Fruit fly (Drosophila melanogaster) whole organism, embryonic: ENCODE measurements around the gene Pdhb.

Experiments
- Atf-2 ChIP-seq: fragments of 200-800 bp; sonication (Bioruptor generic); optimal IDR thresholded peaks from 2 replicates; lab custom pipeline; 2016; ENCODE audit warnings: missing biosample characterization, missing genetic modification characterization
- BtbVII ChIP-seq: fragments of 200-800 bp; sonication (Bioruptor generic); optimal IDR thresholded peaks from 3 replicates; lab custom pipeline; 2017; ENCODE audit warnings: missing biosample characterization, mild to moderate bottlenecking, missing genetic modification characterization
- C15 ChIP-seq: fragments of 200-800 bp; sonication (Bioruptor generic); IDR thresholded peaks from 3 replicates; pipeline ENCODE4 v1.3.6; 2022; ENCODE audit warnings: missing biosample characterization, missing genetic modification characterization
- CG11247 ChIP-seq: fragments of 200-800 bp; sonication (Bioruptor generic); IDR thresholded peaks from 2 replicates; pipeline ENCODE4 v1.3.6; 2022; ENCODE audit warnings: missing biosample characterization, missing genetic modification characterization
- CG13894 ChIP-seq: fragments of 200-800 bp; sonication (Bioruptor generic); optimal IDR thresholded peaks from 3 replicates; lab custom pipeline; 2018; ENCODE audit warnings: missing biosample characterization, mild to moderate bottlenecking, missing genetic modification characterization, moderate library complexity
- CG15073 ChIP-seq: fragments of 200-800 bp; sonication (Bioruptor generic); optimal IDR thresholded peaks from 2 replicates; lab custom pipeline; 2016; ENCODE audit warnings: missing biosample characterization, missing genetic modification characterization
- CG17385 ChIP-seq: fragments of 200-800 bp; sonication (Bioruptor generic); optimal IDR thresholded peaks from 3 replicates; lab custom pipeline; 2018; ENCODE audit warnings: missing biosample characterization, mild to moderate bottlenecking, missing genetic modification characterization
- CG18011 ChIP-seq: fragments of 200-800 bp; sonication (Bioruptor generic); optimal IDR thresholded peaks from 2 replicates; lab custom pipeline; 2017; ENCODE audit warnings: missing biosample characterization, missing genetic modification characterization, mild to moderate bottlenecking, moderate library complexity, missing genotype
- CG2120 ChIP-seq: fragments of 200-800 bp; sonication (Bioruptor generic); optimal IDR thresholded peaks from 3 replicates; lab custom pipeline; 2016; ENCODE audit warnings: missing biosample characterization, missing genetic modification characterization
- CG2199 ChIP-seq: fragments of 200-800 bp; sonication (Bioruptor generic); IDR thresholded peaks from 3 replicates; pipeline ENCODE4 v1.3.6; 2022; ENCODE audit warnings: missing biosample characterization, missing genetic modification characterization
- CG31365 ChIP-seq: fragments of 200-800 bp; sonication (Bioruptor generic); optimal IDR thresholded peaks from 2 replicates; lab custom pipeline; 2018; ENCODE audit warnings: missing biosample characterization, mild to moderate bottlenecking, missing genetic modification characterization
- CG32767 ChIP-seq: fragments of 200-800 bp; sonication (Bioruptor generic); IDR thresholded peaks from 2 replicates; pipeline ENCODE4 v1.3.6; 2022; ENCODE audit warnings: missing biosample characterization, missing genetic modification characterization
- CG34422 ChIP-seq: fragments of 200-800 bp; sonication (Bioruptor generic); IDR thresholded peaks from 3 replicates; pipeline ENCODE4 v1.3.6; 2022; ENCODE audit warnings: missing biosample characterization, missing genetic modification characterization
- CG4328 ChIP-seq: fragments of 200-800 bp; sonication (Bioruptor generic); optimal IDR thresholded peaks from 3 replicates; lab custom pipeline; 2017; ENCODE audit warnings: missing biosample characterization, missing genetic modification reagents, missing genetic modification characterization
- CG4404 ChIP-seq: fragments of 200-800 bp; sonication (Bioruptor generic); IDR thresholded peaks from 2 replicates; pipeline ENCODE4 v1.3.6; 2022; ENCODE audit warnings: missing biosample characterization, missing genetic modification characterization
- CG6689 ChIP-seq: fragments of 200-800 bp; sonication (Bioruptor generic); IDR thresholded peaks from 2 replicates; pipeline ENCODE4 v1.3.6; 2022; ENCODE audit warnings: missing biosample characterization, missing genetic modification characterization
- CG7928 ChIP-seq: fragments of 200-800 bp; sonication (Bioruptor generic); optimal IDR thresholded peaks from 2 replicates; lab custom pipeline; 2017; ENCODE audit warnings: missing biosample characterization, mild to moderate bottlenecking, missing genetic modification characterization
- CG9727 ChIP-seq: fragments of 200-800 bp; sonication (Bioruptor generic); optimal IDR thresholded peaks from 3 replicates; lab custom pipeline; 2017; ENCODE audit warnings: missing biosample characterization, mild to moderate bottlenecking, missing genetic modification characterization
- CHES-1-like ChIP-seq: fragments of 200-800 bp; sonication (Bioruptor generic); optimal IDR thresholded peaks from 2 replicates; lab custom pipeline; 2016; ENCODE audit warnings: missing biosample characterization, missing genetic modification characterization
- Dad ChIP-seq: fragments of 200-800 bp; sonication (Bioruptor generic); optimal IDR thresholded peaks from 3 replicates; lab custom pipeline; 2016; ENCODE audit warnings: missing biosample characterization, missing genetic modification characterization
- ERR ChIP-seq: fragments of 200-800 bp; sonication (Bioruptor generic); optimal IDR thresholded peaks from 2 replicates; lab custom pipeline; 2016; ENCODE audit warnings: missing biosample characterization, missing genetic modification characterization
- Ets97D ChIP-seq: fragments of 200-800 bp; sonication (Bioruptor generic); optimal IDR thresholded peaks from 3 replicates; lab custom pipeline; 2016; ENCODE audit warnings: missing biosample characterization, missing genetic modification characterization
- H2.0 ChIP-seq: fragments of 200-800 bp; sonication (Bioruptor generic); IDR thresholded peaks from 2 replicates; pipeline ENCODE4 v1.3.6; 2022; ENCODE audit warnings: missing biosample characterization, missing genetic modification characterization
- Hr39 ChIP-seq: fragments of >200 bp; optimal IDR thresholded peaks from 2 replicates; lab custom pipeline; 2017
- NC2α ChIP-seq: fragments of 200-800 bp; sonication (Bioruptor generic); optimal IDR thresholded peaks from 2 replicates; lab custom pipeline; 2016; ENCODE audit warnings: missing biosample characterization, missing genetic modification characterization
- NC2β ChIP-seq: fragments of 200-800 bp; sonication (Bioruptor generic); optimal IDR thresholded peaks from 2 replicates; lab custom pipeline; 2016; ENCODE audit warnings: missing biosample characterization, missing genetic modification characterization
- Nf-YA ChIP-seq: fragments of 200-800 bp; sonication (Bioruptor generic); IDR thresholded peaks from 2 replicates; pipeline ENCODE4 v1.3.6; 2022; ENCODE audit warnings: missing biosample characterization, missing genetic modification characterization
- Rfx ChIP-seq: fragments of 200-800 bp; sonication (Bioruptor generic); IDR thresholded peaks from 2 replicates; pipeline ENCODE4 v1.3.6; 2022; ENCODE audit warnings: missing biosample characterization, missing genetic modification characterization
- Usf ChIP-seq: fragments of 200-800 bp; sonication (Bioruptor generic); optimal IDR thresholded peaks from 2 replicates; lab custom pipeline; 2017; ENCODE audit warnings: missing genotype, missing biosample characterization, missing genetic modification characterization
- al ChIP-seq: fragments of 200-800 bp; sonication (Bioruptor generic); IDR thresholded peaks from 2 replicates; pipeline ENCODE4 v1.3.6; 2022; ENCODE audit warnings: missing biosample characterization, missing genetic modification characterization
- bsh ChIP-seq, 2 experiments: fragments of 200-800 bp; sonication (Bioruptor generic); optimal IDR thresholded peaks; 2 replicates each; lab custom pipeline; 2017 to 2018; ENCODE audit warnings: mild to moderate bottlenecking in 2 of 2, missing biosample characterization in 2 of 2, missing genetic modification characterization in 2 of 2, moderate library complexity in 1 of 2
- caup ChIP-seq: fragments of 200-800 bp; sonication (Bioruptor generic); optimal IDR thresholded peaks from 3 replicates; lab custom pipeline; 2017; ENCODE audit warnings: missing biosample characterization, mild to moderate bottlenecking, missing genetic modification characterization, moderate library complexity; ENCODE audit not compliant: severe bottlenecking
- chinmo ChIP-seq: fragments of 200-800 bp; sonication (Bioruptor generic); IDR thresholded peaks from 4 replicates; pipeline ENCODE4 v1.3.6; 2022; ENCODE audit warnings: missing biosample characterization, missing genetic modification characterization; ENCODE audit not compliant: partially characterized antibody
- cwo ChIP-seq: fragments of 200-800 bp; sonication (Bioruptor generic); optimal IDR thresholded peaks from 3 replicates; lab custom pipeline; 2017; ENCODE audit warnings: missing biosample characterization, missing genetic modification characterization, mild to moderate bottlenecking, moderate library complexity, missing genetic modification reagents
- eyg ChIP-seq: fragments of 200-800 bp; sonication (Bioruptor generic); optimal IDR thresholded peaks from 3 replicates; lab custom pipeline; 2016; ENCODE audit warnings: missing biosample characterization, missing genetic modification characterization
- fd64A ChIP-seq: fragments of 200-800 bp; sonication (Bioruptor generic); optimal IDR thresholded peaks from 3 replicates; lab custom pipeline; 2018; ENCODE audit warnings: missing biosample characterization, mild to moderate bottlenecking, missing genetic modification characterization
- grn ChIP-seq: fragments of 200-800 bp; sonication (Bioruptor generic); optimal IDR thresholded peaks from 3 replicates; lab custom pipeline; 2017; ENCODE audit warnings: missing biosample characterization, missing genetic modification characterization
- h ChIP-seq: fragments of >200 bp; optimal IDR thresholded peaks from 2 replicates; lab custom pipeline; 2017
- jumu ChIP-seq: fragments of 200-800 bp; sonication (Bioruptor generic); optimal IDR thresholded peaks from 3 replicates; lab custom pipeline; 2016; ENCODE audit warnings: missing biosample characterization, missing genetic modification characterization
- kni ChIP-seq: fragments of 200-800 bp; sonication (Bioruptor generic); optimal IDR thresholded peaks from 3 replicates; lab custom pipeline; 2017; ENCODE audit warnings: mild to moderate bottlenecking, missing biosample characterization, missing genetic modification reagents, missing genetic modification characterization
- lov ChIP-seq, 2 experiments: fragments of 200-800 bp in 1 of 2; fragments of >200 bp in 1 of 2; sonication (Bioruptor generic) in 1 of 2; IDR thresholded peaks in 1 of 2; optimal IDR thresholded peaks in 1 of 2; 2 replicates in 1 of 2; 3 replicates in 1 of 2; pipeline versions ENCODE4 v1.3.6 to Lab custom; 2017 to 2022; ENCODE audit warnings: missing biosample characterization in 1 of 2, missing genetic modification characterization in 1 of 2
- mam ChIP-seq: fragments of 200-800 bp; sonication (Bioruptor generic); optimal IDR thresholded peaks from 3 replicates; lab custom pipeline; 2016; ENCODE audit warnings: missing biosample characterization, missing genetic modification characterization
- oc ChIP-seq: fragments of 200-800 bp; sonication (Bioruptor generic); optimal IDR thresholded peaks from 2 replicates; lab custom pipeline; 2018; ENCODE audit warnings: missing biosample characterization, mild to moderate bottlenecking, missing genetic modification characterization, moderate library complexity
- odd ChIP-seq: fragments of 200-800 bp; sonication (Bioruptor generic); optimal IDR thresholded peaks from 2 replicates; lab custom pipeline; 2017; ENCODE audit warnings: missing biosample characterization, mild to moderate bottlenecking, missing genetic modification characterization
- pho ChIP-seq: fragments of 200-800 bp; sonication (Bioruptor generic); optimal IDR thresholded peaks from 2 replicates; lab custom pipeline; 2016; ENCODE audit warnings: missing biosample characterization, missing genetic modification characterization
- slbo ChIP-seq: fragments of 200-800 bp; sonication (Bioruptor generic); IDR thresholded peaks from 2 replicates; pipeline ENCODE4 v1.3.6; 2022; ENCODE audit warnings: missing biosample characterization, missing genetic modification characterization
- toy ChIP-seq: fragments of 200-800 bp; sonication (Bioruptor generic); IDR thresholded peaks from 2 replicates; pipeline ENCODE4 v1.3.6; 2022; ENCODE audit warnings: missing biosample characterization, missing genetic modification characterization
- trem ChIP-seq: fragments of 200-800 bp; optimal IDR thresholded peaks from 3 replicates; lab custom pipeline; 2019; ENCODE audit warnings: missing biosample characterization, mild to moderate bottlenecking, missing genetic modification characterization, moderate library complexity
- trh ChIP-seq: fragments of 200-800 bp; sonication (Bioruptor generic); optimal IDR thresholded peaks from 2 replicates; lab custom pipeline; 2016; ENCODE audit warnings: missing biosample characterization, missing genetic modification characterization
- unpg ChIP-seq: fragments of 200-800 bp; sonication (Bioruptor generic); optimal IDR thresholded peaks from 3 replicates; lab custom pipeline; 2018; ENCODE audit warnings: missing biosample characterization, mild to moderate bottlenecking, missing genetic modification characterization, moderate library complexity
- zen ChIP-seq: fragments of 200-800 bp; sonication (Bioruptor generic); optimal IDR thresholded peaks from 3 replicates; lab custom pipeline; 2018; ENCODE audit warnings: missing biosample characterization, mild to moderate bottlenecking, missing genetic modification characterization, moderate library complexity

Pdhb gene

dm6 chr3R:29063207-29063920 is 49.5 kb upstream of the Pdhb start (continued):
- TF ChIP-seq CG4328 (GFP tag; lab: Kevin White, UChicago) (peak; percentile 70), NC2α (GFP tag; lab: Kevin White, UChicago) (no peak), ERR (GFP tag; lab: Kevin White, UChicago) (peak; percentile 49), Hr39 (lab: Kevin White, UChicago) (no peak), eyg (GFP tag; lab: Kevin White, UChicago) (peak; percentile 31), bsh (GFP tag; optimal IDR thresholded peaks at IDR 0.05; lab: Kevin White, UChicago) (peak in 1 of 2 experiments; percentile 73), CG11247 (GFP tag; lab: Robert Waterston, UW) (no peak), Rfx (GFP tag; lab: Robert Waterston, UW) (no peak), fd64A (GFP tag; lab: Kevin White, UChicago) (no peak), odd (peak; percentile 64), CG32767 (GFP tag; lab: Robert Waterston, UW) (no peak), pho (peak; percentile 68), BtbVII (GFP tag; lab: Kevin White, UChicago) (peak; percentile 62), Ets97D (peak; percentile 86), CG2120 (peak; percentile 74), kni (GFP tag; lab: Kevin White, UChicago) (no peak), CG34422 (GFP tag; lab: Robert Waterston, UW) (no peak), CG13894 (peak; percentile 62), CG31365 (no peak), Nf-YA (GFP tag; lab: Robert Waterston, UW) (no peak), NC2β (GFP tag; lab: Kevin White, UChicago) (peak; percentile 4), h (lab: Kevin White, UChicago) (no peak), trh (no peak), CG17385 (peak; percentile 74), CG15073 (GFP tag; lab: Kevin White, UChicago) (no peak), toy (GFP tag; lab: Robert Waterston, UW) (no peak), CG7928 (GFP tag; lab: Kevin White, UChicago) (peak; percentile 64), CHES-1-like (no peak), jumu (GFP tag; lab: Kevin White, UChicago) (peak; percentile 2), al (GFP tag; lab: Robert Waterston, UW) (no peak), chinmo (GFP tag; lab: Robert Waterston, UW) (no peak), trem (peak; percentile 33), cwo (GFP tag; lab: Kevin White, UChicago) (peak; percentile 65), Dad (peak; percentile 31), slbo (GFP tag; lab: Robert Waterston, UW) (no peak), CG2199 (GFP tag; lab: Robert Waterston, UW) (no peak), caup (GFP tag; lab: Kevin White, UChicago) (peak; percentile 56), zen (tag; lab: Kevin White, UChicago) (peak; percentile 38), Atf-2 (GFP tag; lab: Kevin White, UChicago) (no peak), CG18011 (GFP tag; lab: Kevin White, UChicago) (peak; percentile 25), C15 (no peak), mam (GFP tag; lab: Kevin White, UChicago) (peak; percentile 65), H2.0 (no peak), grn (GFP tag; lab: Kevin White, UChicago) (no peak), CG4404 (GFP tag; lab: Robert Waterston, UW) (no peak), unpg (peak; percentile 80), CG9727 (peak; percentile 83), Usf (peak; percentile 31), lov (optimal IDR thresholded peaks at IDR 0.05; lab: Kevin White, UChicago) (no peak), lov (GFP tag; IDR thresholded peaks at IDR 0.05; lab: Robert Waterston, UW) (no peak), CG6689 (no peak), oc (peak; percentile 13)
